Fruit fly (Drosophila melanogaster) whole organism, pupa: ENCODE results near the gene SLIRP1.

ENCODE experiments used
- CG10348 ChIP-seq: fragments of 200-800 bp; sonication (Bioruptor generic); IDR thresholded peaks from 2 replicates; pipeline ENCODE4 v1.3.6; 2022; ENCODE audit warnings: missing biosample characterization, missing genetic modification characterization
- CG13204 ChIP-seq: fragments of 200-800 bp; sonication (Bioruptor generic); optimal IDR thresholded peaks from 2 replicates; lab custom pipeline; 2018; ENCODE audit warnings: missing biosample characterization, mild to moderate bottlenecking, missing genetic modification characterization, moderate library complexity
- CG14655 ChIP-seq: fragments of 200-800 bp; sonication (Bioruptor generic); optimal IDR thresholded peaks from 3 replicates; lab custom pipeline; 2017; ENCODE audit warnings: mild to moderate bottlenecking, missing biosample characterization, missing genetic modification reagents, missing genetic modification characterization
- CG15710 ChIP-seq: fragments of 200-800 bp; sonication (Bioruptor generic); optimal IDR thresholded peaks from 2 replicates; lab custom pipeline; 2018; ENCODE audit warnings: missing biosample characterization, mild to moderate bottlenecking, missing genetic modification characterization, moderate library complexity
- CG32121 ChIP-seq: fragments of 200-800 bp; sonication (Bioruptor generic); IDR thresholded peaks from 2 replicates; pipeline ENCODE4 v1.3.6; 2022; ENCODE audit warnings: missing biosample characterization, missing genetic modification characterization
- CG4496 ChIP-seq: fragments of 200-800 bp; sonication (Bioruptor generic); IDR thresholded peaks from 3 replicates; pipeline ENCODE4 v1.3.6; 2022; ENCODE audit warnings: missing biosample characterization, missing genetic modification characterization
- D1 ChIP-seq: fragments of 200-800 bp; sonication (Bioruptor generic); optimal IDR thresholded peaks from 2 replicates; lab custom pipeline; 2018; ENCODE audit warnings: missing biosample characterization, mild to moderate bottlenecking, missing genetic modification characterization, moderate library complexity
- EcR ChIP-seq: fragments of 200-800 bp; sonication (Bioruptor generic); optimal IDR thresholded peaks from 3 replicates; lab custom pipeline; 2019; ENCODE audit warnings: missing biosample characterization, missing genetic modification characterization, mild to moderate bottlenecking, moderate library complexity, missing genetic modification reagents
- Snoo ChIP-seq: fragments of 200-800 bp; sonication (Bioruptor generic); optimal IDR thresholded peaks from 3 replicates; lab custom pipeline; 2017; ENCODE audit warnings: missing biosample characterization, mild to moderate bottlenecking, missing genetic modification characterization, inconsistent platforms
- gl ChIP-seq: fragments of 200-800 bp; sonication (Bioruptor generic); optimal IDR thresholded peaks from 2 replicates; lab custom pipeline; 2018; ENCODE audit warnings: missing biosample characterization, mild to moderate bottlenecking, missing genetic modification characterization
- rn ChIP-seq: fragments of 200-800 bp; sonication (Bioruptor generic); IDR thresholded peaks from 2 replicates; pipeline ENCODE4 v1.3.6; 2022; ENCODE audit warnings: missing biosample characterization, missing genetic modification characterization

dm6 chrX:21351210-21351824 is 32.2 kb upstream of the SLIRP1 start:
- TF ChIP-seq gl: no peak
- TF ChIP-seq rn (GFP tag; lab: Robert Waterston, UW): no peak
- TF ChIP-seq CG4496 (GFP tag; lab: Robert Waterston, UW): no peak
- TF ChIP-seq Snoo (tag; lab: Kevin White, UChicago): no peak
- TF ChIP-seq D1 (tag; lab: Kevin White, UChicago): no peak
- no peak for TF ChIP-seq CG15710 (tag; lab: Kevin White, UChicago)
- TF ChIP-seq CG14655: no peak
- no peak for TF ChIP-seq CG13204 (GFP tag; lab: Kevin White, UChicago)
- TF ChIP-seq EcR (GFP tag; lab: Kevin White, UChicago): no peak
- TF ChIP-seq CG32121 (GFP tag; lab: Robert Waterston, UW): no peak
- no peak for TF ChIP-seq CG10348
